Fruit fly (Drosophila melanogaster) Kc167 (cell line): ENCODE data around the gene CG13962.

Experiments used
- h ChIP-seq: fragments of >200 bp; optimal IDR thresholded peaks from 3 replicates; lab custom pipeline; 2018; ENCODE audit warnings: missing external identifiers
- psq ChIP-seq: fragments of >200 bp; optimal IDR thresholded peaks from 2 replicates; lab custom pipeline; 2017; ENCODE audit warnings: missing external identifiers

- TF ChIP-seq h (no peak), psq (lab: Kevin White, UChicago) (no peak)
Measured at dm6 chr2L:19809515-19810049, 4.8 kb downstream of the CG13962 start.
